Worm (Caenorhabditis elegans) whole organism, early embryonic: ENCODE data around the gene T24H10.4.

ENCODE experiments used
- B0310.2 ChIP-seq: sonication (generic microtip); optimal IDR thresholded peaks from 2 replicates; lab custom pipeline; 2016; ENCODE audit warnings: mild to moderate bottlenecking, missing genetic modification characterization, missing compliant biosample characterization
- F13C5.2 ChIP-seq: sonication (generic microtip); optimal IDR thresholded peaks from 2 replicates; lab custom pipeline; 2017; ENCODE audit warnings: mild to moderate bottlenecking, missing genetic modification characterization, inconsistent platforms, missing compliant biosample characterization
- aly-1 ChIP-seq: sonication (generic microtip); optimal IDR thresholded peaks from 2 replicates; lab custom pipeline; 2016; ENCODE audit warnings: missing genetic modification characterization, missing compliant biosample characterization
- ama-1 ChIP-seq: fragments of 150-350 bp; optimal IDR thresholded peaks from 2 replicates; lab custom pipeline; 2014
- ceh-13 ChIP-seq: fragments of 200-800 bp; sonication (Bioruptor generic); optimal IDR thresholded peaks from 2 replicates; lab custom pipeline; 2018; ENCODE audit warnings: mild to moderate bottlenecking, missing genetic modification characterization, missing compliant biosample characterization
- ets-7 ChIP-seq: sonication (generic microtip); optimal IDR thresholded peaks from 2 replicates; lab custom pipeline; 2016; ENCODE audit warnings: missing genotype, missing genetic modification characterization, missing compliant biosample characterization
- flt-1 ChIP-seq: fragments of 200-800 bp; sonication (Bioruptor generic); IDR thresholded peaks from 2 replicates; pipeline ENCODE4 v1.3.6; 2022; ENCODE audit warnings: missing genetic modification characterization, missing compliant biosample characterization
- hnd-1 ChIP-seq: sonication (generic microtip); optimal IDR thresholded peaks from 2 replicates; lab custom pipeline; 2016; ENCODE audit warnings: missing genetic modification characterization, missing compliant biosample characterization
- sea-1 ChIP-seq: fragments of 200-800 bp; sonication (Bioruptor generic); conservative IDR thresholded peaks from 2 replicates; pipeline ENCODE4 v1.3.6; 2022; ENCODE audit warnings: missing genetic modification characterization, missing compliant biosample characterization
- tbx-37 ChIP-seq: fragments of 200-800 bp; sonication (Bioruptor generic); conservative IDR thresholded peaks from 2 replicates; pipeline ENCODE4 v1.3.6; 2022; ENCODE audit warnings: missing genetic modification reagents, missing genetic modification characterization, missing compliant biosample characterization
- tra-4 ChIP-seq: sonication (generic microtip); optimal IDR thresholded peaks from 2 replicates; lab custom pipeline; 2017; ENCODE audit warnings: missing genetic modification characterization, missing compliant biosample characterization

ce11 chrII:9064437-9064836 is 44.9 kb upstream of the T24H10.4 start:
- TF ChIP-seq B0310.2 (tag; lab: Kevin White, UChicago) = no peak
- TF ChIP-seq tbx-37 = no peak
- TF ChIP-seq ets-7 = no peak
- TF ChIP-seq flt-1 = no peak
- TF ChIP-seq ama-1 = no peak
- no peak for TF ChIP-seq aly-1 (tag; lab: Kevin White, UChicago)
- TF ChIP-seq F13C5.2 (tag; lab: Kevin White, UChicago) = no peak
- TF ChIP-seq ceh-13 (GFP tag; lab: Kevin White, UChicago) = no peak
- TF ChIP-seq sea-1 (GFP tag; lab: Robert Waterston, UW) = no peak
- no peak for TF ChIP-seq tra-4 (tag; lab: Kevin White, UChicago)
- TF ChIP-seq hnd-1 (tag; lab: Kevin White, UChicago) = no peak
